In the genomic region with DNA sequence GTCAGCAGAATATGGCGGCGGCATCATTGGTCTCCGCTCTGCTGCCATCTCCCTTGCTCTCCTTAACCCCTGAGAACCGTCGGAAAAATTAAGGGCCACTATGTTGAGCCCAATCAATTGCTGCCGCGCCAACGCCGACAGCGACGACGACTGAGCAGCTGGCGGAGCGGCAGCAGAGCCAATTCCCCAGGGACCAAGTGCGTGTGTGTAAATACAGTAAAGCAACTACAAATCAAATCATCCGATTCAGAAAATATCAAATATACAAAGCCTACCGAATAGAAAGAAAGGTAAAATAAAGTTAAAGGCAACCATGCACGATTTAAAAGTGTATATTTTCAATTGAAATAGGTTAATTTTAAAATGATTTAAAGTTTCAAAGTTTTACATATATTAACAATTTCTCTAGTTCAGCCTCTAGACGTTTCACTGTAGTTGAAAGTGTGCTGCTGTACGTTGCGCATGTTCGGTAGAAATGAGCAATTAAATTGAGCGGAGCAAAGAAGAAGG, we compare ENCODE assay signal across 5 fruit fly cellular contexts.
A peak's percentile ranks its signal among the peaks of the same experiment; 100 is the strongest.
TF ChIP-seq lines count a peak whose summit lies in the region.

No protein-coding gene starts in this region.

- no peak for TF ChIP-seq CTCF in whole organism, embryonic (GFP tag; optimal IDR thresholded peaks at IDR 0.05; lab: Kevin White, UChicago)

TF ChIP-seq in whole organism, adult, 20 proteins besides CTCF, POLR2A, EP300 and RAD21:
- peak; percentile 18 for TF ChIP-seq CG12768 (GFP tag; optimal IDR thresholded peaks at IDR 0.05; lab: Kevin White, UChicago)
- TF ChIP-seq toe (GFP tag; optimal IDR thresholded peaks at IDR 0.05; lab: Kevin White, UChicago): peak; percentile 0
- no peak for TF ChIP-seq tj (GFP tag; optimal IDR thresholded peaks at IDR 0.05; lab: Kevin White, UChicago)
- TF ChIP-seq CG7101 (tag; optimal IDR thresholded peaks at IDR 0.05; lab: Kevin White, UChicago): peak; percentile 26
- TF ChIP-seq Crg-1 (GFP tag; optimal IDR thresholded peaks at IDR 0.05; lab: Kevin White, UChicago): no peak
- TF ChIP-seq cic (GFP tag; optimal IDR thresholded peaks at IDR 0.05; lab: Kevin White, UChicago): no peak

TF ChIP-seq in whole organism, embryonic, 481 proteins besides CTCF, POLR2A, EP300 and RAD21 (continues in another document):
- TF ChIP-seq MBD-R2 (GFP tag; IDR thresholded peaks at IDR 0.05; lab: Robert Waterston, UW) (0 out of 2 replicates have a peak, but pooled peaks have one; percentile 17), gcm (GFP tag; optimal IDR thresholded peaks at IDR 0.05; lab: Kevin White, UChicago) (peak; percentile 35), CG13624 (GFP tag; optimal IDR thresholded peaks at IDR 0.05; lab: Kevin White, UChicago) (peak; percentile 42), CG8281 (tag; optimal IDR thresholded peaks at IDR 0.05; lab: Kevin White, UChicago) (no peak), CG17359 (tag; optimal IDR thresholded peaks at IDR 0.05; lab: Kevin White, UChicago) (peak; percentile 55), org-1 (GFP tag; optimal IDR thresholded peaks at IDR 0.05; lab: Kevin White, UChicago) (peak; percentile 26), CG12071 (GFP tag; optimal IDR thresholded peaks at IDR 0.05; lab: Kevin White, UChicago) (peak; percentile 31), CG13775 (GFP tag; optimal IDR thresholded peaks at IDR 0.05; lab: Kevin White, UChicago) (peak; percentile 43), corto (GFP tag; optimal IDR thresholded peaks at IDR 0.05; lab: Kevin White, UChicago) (peak; percentile 22), D19A (tag; optimal IDR thresholded peaks at IDR 0.05; lab: Kevin White, UChicago) (peak; percentile 59), seq (GFP tag; IDR thresholded peaks at IDR 0.05; lab: Robert Waterston, UW) (no peak), CG18599 (GFP tag; optimal IDR thresholded peaks at IDR 0.05; lab: Kevin White, UChicago) (peak; percentile 88), sob (GFP tag; IDR thresholded peaks at IDR 0.05; lab: Robert Waterston, UW) (peak; percentile 59; the same call in 1 of the 2 replicates), E2f1 (GFP tag; IDR thresholded peaks at IDR 0.05; lab: Robert Waterston, UW) (0 out of 2 replicates have a peak, but pooled peaks have one; percentile 29), gt (GFP tag; IDR thresholded peaks at IDR 0.05; lab: Robert Waterston, UW) (0 out of 2 replicates have a peak, but pooled peaks have one; percentile 33), CoRest (tag; optimal IDR thresholded peaks at IDR 0.05; lab: Kevin White, UChicago) (peak; percentile 43), ftz-f1 (GFP tag; optimal IDR thresholded peaks at IDR 0.05; lab: Kevin White, UChicago) (peak; percentile 3), bcd (GFP tag; optimal IDR thresholded peaks at IDR 0.05; lab: Kevin White, UChicago) (peak; percentile 47)

TF ChIP-seq in whole organism, prepupa, 60 proteins besides CTCF, POLR2A, EP300 and RAD21 (continues in another document):
- TF ChIP-seq CG1621 (tag; optimal IDR thresholded peaks at IDR 0.05; lab: Kevin White, UChicago): no peak
- no peak for TF ChIP-seq CG11294 (GFP tag; IDR thresholded peaks at IDR 0.05; lab: Robert Waterston, UW)
- peak; percentile 39 for TF ChIP-seq cyc (GFP tag; optimal IDR thresholded peaks at IDR 0.05; lab: Kevin White, UChicago)
- peak; percentile 27 for TF ChIP-seq lz (GFP tag; optimal IDR thresholded peaks at IDR 0.05; lab: Kevin White, UChicago)
- peak; percentile 21 for TF ChIP-seq fkh (GFP tag; optimal IDR thresholded peaks at IDR 0.05; lab: Kevin White, UChicago)
- no peak for TF ChIP-seq CG34406 (GFP tag; optimal IDR thresholded peaks at IDR 0.05; lab: Kevin White, UChicago)
- TF ChIP-seq fd59A (GFP tag; optimal IDR thresholded peaks at IDR 0.05; lab: Kevin White, UChicago): no peak
- TF ChIP-seq CG7368 (GFP tag; optimal IDR thresholded peaks at IDR 0.05; lab: Kevin White, UChicago): no peak
- peak; percentile 17 for TF ChIP-seq spab (GFP tag; optimal IDR thresholded peaks at IDR 0.05; lab: Kevin White, UChicago)
- TF ChIP-seq achi (GFP tag; optimal IDR thresholded peaks at IDR 0.05; lab: Kevin White, UChicago): peak; percentile 26
- no peak for TF ChIP-seq fd85E (GFP tag; optimal IDR thresholded peaks at IDR 0.05; lab: Kevin White, UChicago)
- peak; percentile 16 for TF ChIP-seq esn (GFP tag; optimal IDR thresholded peaks at IDR 0.05; lab: Kevin White, UChicago)
- no peak for TF ChIP-seq Blimp-1 (GFP tag; optimal IDR thresholded peaks at IDR 0.05; lab: Kevin White, UChicago)
- TF ChIP-seq vri (GFP tag; optimal IDR thresholded peaks at IDR 0.05; lab: Kevin White, UChicago): no peak
- peak; percentile 89 for TF ChIP-seq Eip78C (GFP tag; lab: Kevin White, UChicago)
- TF ChIP-seq CG31627 (GFP tag; optimal IDR thresholded peaks at IDR 0.05; lab: Kevin White, UChicago): peak; percentile 9
- no peak for TF ChIP-seq CG11902 (GFP tag; optimal IDR thresholded peaks at IDR 0.05; lab: Kevin White, UChicago)
- peak; percentile 40 for TF ChIP-seq Eip75B (GFP tag; optimal IDR thresholded peaks at IDR 0.05; lab: Kevin White, UChicago)
- TF ChIP-seq CG4318 (GFP tag; optimal IDR thresholded peaks at IDR 0.05; lab: Kevin White, UChicago): no peak
- no peak for TF ChIP-seq Gug (GFP tag; IDR thresholded peaks at IDR 0.05; lab: Robert Waterston, UW)
- TF ChIP-seq Ets21C (GFP tag; optimal IDR thresholded peaks at IDR 0.05; lab: Kevin White, UChicago): no peak
- no peak for TF ChIP-seq CG10631 (GFP tag; optimal IDR thresholded peaks at IDR 0.05; lab: Kevin White, UChicago)

TF ChIP-seq in whole organism, pupa, 21 proteins besides CTCF, POLR2A, EP300 and RAD21:
- TF ChIP-seq CG8159 (tag; optimal IDR thresholded peaks at IDR 0.05; lab: Kevin White, UChicago) (peak; percentile 61), CG17806 (tag; optimal IDR thresholded peaks at IDR 0.05; lab: Kevin White, UChicago) (peak; percentile 33), Pif1A (GFP tag; optimal IDR thresholded peaks at IDR 0.05; lab: Kevin White, UChicago) (peak; percentile 49), CG15710 (tag; optimal IDR thresholded peaks at IDR 0.05; lab: Kevin White, UChicago) (peak; percentile 31), CG8301 (tag; optimal IDR thresholded peaks at IDR 0.05; lab: Kevin White, UChicago) (peak; percentile 13), rn (GFP tag; IDR thresholded peaks at IDR 0.05; lab: Robert Waterston, UW) (no peak), CG4496 (GFP tag; IDR thresholded peaks at IDR 0.05; lab: Robert Waterston, UW) (no peak), Ets98B (GFP tag; IDR thresholded peaks at IDR 0.05; lab: Robert Waterston, UW) (no peak), CG9948 (tag; optimal IDR thresholded peaks at IDR 0.05; lab: Kevin White, UChicago) (peak; percentile 31), Snoo (tag; optimal IDR thresholded peaks at IDR 0.05; lab: Kevin White, UChicago) (peak; percentile 24), CG14655 (GFP tag; optimal IDR thresholded peaks at IDR 0.05; lab: Kevin White, UChicago) (peak; percentile 28), EcR (GFP tag; optimal IDR thresholded peaks at IDR 0.05; lab: Kevin White, UChicago) (no peak)

TF ChIP-seq in whole organism, wandering third instar larva, 38 proteins besides CTCF, POLR2A, EP300 and RAD21 (continues in another document):
- peak; percentile 22 for TF ChIP-seq sv (GFP tag; optimal IDR thresholded peaks at IDR 0.05; lab: Kevin White, UChicago)
- TF ChIP-seq Mio (GFP tag; optimal IDR thresholded peaks at IDR 0.05; lab: Kevin White, UChicago): no peak
- peak; percentile 32 for TF ChIP-seq ey (GFP tag; optimal IDR thresholded peaks at IDR 0.05; lab: Kevin White, UChicago)
- TF ChIP-seq sage (GFP tag; optimal IDR thresholded peaks at IDR 0.05; lab: Kevin White, UChicago): no peak
- TF ChIP-seq br (GFP tag; optimal IDR thresholded peaks at IDR 0.05; lab: Kevin White, UChicago): no peak
- peak in 1 of 2 experiments; percentile 63 for TF ChIP-seq foxo (GFP tag; optimal IDR thresholded peaks at IDR 0.05; lab: Kevin White, UChicago)
- no peak for TF ChIP-seq CG32264 (GFP tag; optimal IDR thresholded peaks at IDR 0.05; lab: Kevin White, UChicago)
- TF ChIP-seq HLH106 (tag; optimal IDR thresholded peaks at IDR 0.05; lab: Kevin White, UChicago): peak; percentile 24
- TF ChIP-seq pan (optimal IDR thresholded peaks at IDR 0.05; lab: Kevin White, UChicago): no peak
- no peak for TF ChIP-seq Dif (GFP tag; optimal IDR thresholded peaks at IDR 0.05; lab: Kevin White, UChicago; ENCODE audit: partially characterized antibody)
- TF ChIP-seq Abd-B (GFP tag; optimal IDR thresholded peaks at IDR 0.05; lab: Kevin White, UChicago): no peak
- peak; percentile 34 for TF ChIP-seq h (GFP tag; optimal IDR thresholded peaks at IDR 0.05; lab: Kevin White, UChicago)
- no peak for TF ChIP-seq Hr83 (GFP tag; optimal IDR thresholded peaks at IDR 0.05; lab: Kevin White, UChicago; ENCODE audit: poor library complexity, severe bottlenecking)
- TF ChIP-seq psq (GFP tag; optimal IDR thresholded peaks at IDR 0.05; lab: Kevin White, UChicago): peak; percentile 30
- no peak for TF ChIP-seq tai (GFP tag; optimal IDR thresholded peaks at IDR 0.05; lab: Kevin White, UChicago)
- no peak for TF ChIP-seq Myc (optimal IDR thresholded peaks at IDR 0.05; lab: Kevin White, UChicago)
- TF ChIP-seq jim (GFP tag; optimal IDR thresholded peaks at IDR 0.05; lab: Kevin White, UChicago): no peak
- TF ChIP-seq Hnf4 (GFP tag; optimal IDR thresholded peaks at IDR 0.05; lab: Kevin White, UChicago): no peak
- TF ChIP-seq woc (GFP tag; optimal IDR thresholded peaks at IDR 0.05; lab: Kevin White, UChicago): peak; percentile 43
- no peak for TF ChIP-seq Vsx2 (GFP tag; optimal IDR thresholded peaks at IDR 0.05; lab: Kevin White, UChicago; ENCODE audit: partially characterized antibody)
- TF ChIP-seq GATAd (GFP tag; optimal IDR thresholded peaks at IDR 0.05; lab: Kevin White, UChicago): no peak
- no peak for TF ChIP-seq Jra (GFP tag; optimal IDR thresholded peaks at IDR 0.05; lab: Kevin White, UChicago)
- no peak for TF ChIP-seq Rel (GFP tag; optimal IDR thresholded peaks at IDR 0.05; lab: Kevin White, UChicago)
- TF ChIP-seq Rel (tag; optimal IDR thresholded peaks at IDR 0.05; lab: Kevin White, UChicago): no peak
- TF ChIP-seq N (GFP tag; optimal IDR thresholded peaks at IDR 0.05; lab: Kevin White, UChicago): no peak
- peak; percentile 16 for TF ChIP-seq rgr (GFP tag; optimal IDR thresholded peaks at IDR 0.05; lab: Kevin White, UChicago)
- TF ChIP-seq dl (GFP tag; optimal IDR thresholded peaks at IDR 0.05; lab: Kevin White, UChicago; ENCODE audit: insufficient read depth in 1 of 2, partially characterized antibody in 2 of 2): no peak
- no peak for TF ChIP-seq lola (GFP tag; optimal IDR thresholded peaks at IDR 0.05; lab: Kevin White, UChicago)
- no peak for TF ChIP-seq CG9705 (GFP tag; optimal IDR thresholded peaks at IDR 0.05; lab: Kevin White, UChicago)
- no peak for TF ChIP-seq CrebA (GFP tag; optimal IDR thresholded peaks at IDR 0.05; lab: Kevin White, UChicago; ENCODE audit: borderline replicate concordance)
- peak; percentile 62 for TF ChIP-seq fru (GFP tag; optimal IDR thresholded peaks at IDR 0.05; lab: Kevin White, UChicago)
- TF ChIP-seq brk (GFP tag; optimal IDR thresholded peaks at IDR 0.05; lab: Kevin White, UChicago): no peak
- TF ChIP-seq dmrt93B (GFP tag; optimal IDR thresholded peaks at IDR 0.05; lab: Kevin White, UChicago): no peak
